Fruit fly (Drosophila melanogaster) whole organism, embryonic: ENCODE results near the gene CG15332.

Experiments used
- CG10431 ChIP-seq: fragments of 200-800 bp; sonication (Bioruptor generic); optimal IDR thresholded peaks from 3 replicates; lab custom pipeline; 2018; ENCODE audit warnings: missing biosample characterization, mild to moderate bottlenecking, missing genetic modification characterization
- CG10959 ChIP-seq: fragments of 200-800 bp; sonication (Bioruptor generic); IDR thresholded peaks from 2 replicates; pipeline ENCODE4 v1.3.6; 2022; ENCODE audit warnings: missing biosample characterization, missing genetic modification characterization
- CG10979 ChIP-seq: fragments of 200-800 bp; sonication (Bioruptor generic); optimal IDR thresholded peaks from 2 replicates; lab custom pipeline; 2018; ENCODE audit warnings: missing biosample characterization, mild to moderate bottlenecking, missing genetic modification characterization, moderate library complexity
- CG13296 ChIP-seq: fragments of 200-800 bp; sonication (Bioruptor generic); optimal IDR thresholded peaks from 3 replicates; lab custom pipeline; 2018; ENCODE audit warnings: missing biosample characterization, mild to moderate bottlenecking, missing genetic modification characterization
- CG13624 ChIP-seq: fragments of 200-800 bp; sonication (Bioruptor generic); optimal IDR thresholded peaks from 2 replicates; lab custom pipeline; 2016; ENCODE audit warnings: missing biosample characterization, missing genetic modification characterization
- CG14710 ChIP-seq: fragments of 200-800 bp; sonication (Bioruptor generic); optimal IDR thresholded peaks from 3 replicates; lab custom pipeline; 2019; ENCODE audit warnings: missing biosample characterization, mild to moderate bottlenecking, missing genetic modification characterization, moderate library complexity
- CG17186 ChIP-seq: fragments of 200-800 bp; sonication (Bioruptor generic); optimal IDR thresholded peaks from 3 replicates; lab custom pipeline; 2017; ENCODE audit warnings: missing biosample characterization, missing genetic modification reagents, missing genetic modification characterization
- CG1832 ChIP-seq: fragments of 200-800 bp; sonication (Bioruptor generic); optimal IDR thresholded peaks from 2 replicates; lab custom pipeline; 2017; ENCODE audit warnings: missing biosample characterization, mild to moderate bottlenecking, missing genetic modification characterization, inconsistent platforms
- CG2712 ChIP-seq: fragments of 200-800 bp; optimal IDR thresholded peaks from 3 replicates; lab custom pipeline; 2019; ENCODE audit warnings: missing biosample characterization, mild to moderate bottlenecking, missing genetic modification characterization, moderate library complexity
- CG30020 ChIP-seq: fragments of 200-800 bp; optimal IDR thresholded peaks from 2 replicates; lab custom pipeline; 2019; ENCODE audit warnings: missing biosample characterization, mild to moderate bottlenecking, missing genetic modification characterization, moderate library complexity
- CG3726 ChIP-seq: fragments of 200-800 bp; sonication (Bioruptor generic); IDR thresholded peaks from 3 replicates; pipeline ENCODE4, ENCODE4 v1.3.6; 2022; ENCODE audit warnings: missing biosample characterization, missing genetic modification characterization
- CG4328 ChIP-seq: fragments of 200-800 bp; sonication (Bioruptor generic); optimal IDR thresholded peaks from 3 replicates; lab custom pipeline; 2017; ENCODE audit warnings: missing biosample characterization, missing genetic modification reagents, missing genetic modification characterization
- CG4820 ChIP-seq: fragments of 200-800 bp; sonication (Bioruptor generic); optimal IDR thresholded peaks from 3 replicates; lab custom pipeline; 2016; ENCODE audit warnings: missing biosample characterization, missing genetic modification characterization
- CG6254 ChIP-seq: fragments of 200-800 bp; sonication (Bioruptor generic); optimal IDR thresholded peaks from 3 replicates; lab custom pipeline; 2017; ENCODE audit warnings: mild to moderate bottlenecking, missing biosample characterization, missing genetic modification reagents, missing genetic modification characterization
- CG8924 ChIP-seq: fragments of 200-800 bp; optimal IDR thresholded peaks from 3 replicates; lab custom pipeline; 2019; ENCODE audit warnings: missing biosample characterization, mild to moderate bottlenecking, missing genetic modification characterization, moderate library complexity
- Chrac-16 ChIP-seq: fragments of 200-800 bp; sonication (Bioruptor generic); optimal IDR thresholded peaks from 3 replicates; lab custom pipeline; 2016; ENCODE audit warnings: missing biosample characterization, missing genetic modification characterization
- CkIIα-i1 ChIP-seq: fragments of 200-800 bp; sonication (Bioruptor generic); IDR thresholded peaks from 2 replicates; pipeline ENCODE4 v1.3.6; 2022; ENCODE audit warnings: missing biosample characterization, missing genetic modification characterization
- D19A ChIP-seq: fragments of 200-800 bp; optimal IDR thresholded peaks from 3 replicates; lab custom pipeline; 2019; ENCODE audit warnings: missing biosample characterization, mild to moderate bottlenecking, missing genetic modification characterization, moderate library complexity
- Dek ChIP-seq: fragments of 200-800 bp; sonication (Bioruptor generic); optimal IDR thresholded peaks from 3 replicates; lab custom pipeline; 2019; ENCODE audit warnings: missing biosample characterization, mild to moderate bottlenecking, missing genetic modification characterization, moderate library complexity
- Doc3 ChIP-seq: fragments of 200-800 bp; sonication (Bioruptor generic); IDR thresholded peaks from 3 replicates; pipeline ENCODE4 v1.3.6; 2022; ENCODE audit warnings: missing biosample characterization, missing genetic modification characterization; ENCODE audit not compliant: partially characterized antibody
- Dref ChIP-seq: fragments of 200-800 bp; sonication (Bioruptor generic); IDR thresholded peaks from 2 replicates; pipeline ENCODE4 v1.3.6; 2022; ENCODE audit warnings: missing biosample characterization, missing genetic modification characterization
- E2f1 ChIP-seq: fragments of 200-800 bp; sonication (Bioruptor generic); IDR thresholded peaks from 2 replicates; pipeline ENCODE4 v1.3.6; 2022; ENCODE audit warnings: missing biosample characterization, missing genetic modification characterization
- E2f2 ChIP-seq: fragments of 200-800 bp; sonication (Bioruptor generic); IDR thresholded peaks from 2 replicates; pipeline ENCODE4 v1.3.6; 2022; ENCODE audit warnings: missing biosample characterization, missing genetic modification characterization
- Eip74EF ChIP-seq, 2 experiments: fragments of 200-800 bp in 1 of 2; fragments of >200 bp in 1 of 2; sonication (Bioruptor generic) in 1 of 2; optimal IDR thresholded peaks; 2 replicates each; lab custom pipeline; 2017 to 2019; ENCODE audit warnings: missing biosample characterization in 2 of 2, missing genetic modification characterization in 2 of 2, mild to moderate bottlenecking in 1 of 2, moderate library complexity in 1 of 2
- Ets65A ChIP-seq: fragments of 200-800 bp; sonication (Bioruptor generic); peaks from one replicate; lab custom pipeline; 2016; ENCODE audit warnings: missing biosample characterization, missing genetic modification characterization
- HLHmδ ChIP-seq: fragments of 200-800 bp; sonication (Bioruptor generic); optimal IDR thresholded peaks from 2 replicates; lab custom pipeline; 2018; ENCODE audit warnings: missing biosample characterization, mild to moderate bottlenecking, missing genetic modification characterization, moderate library complexity
- Hr39 ChIP-seq: fragments of >200 bp; optimal IDR thresholded peaks from 2 replicates; lab custom pipeline; 2017
- Hr51 ChIP-seq, 2 experiments: fragments of 200-800 bp; sonication (Bioruptor generic); optimal IDR thresholded peaks; 2 replicates in 1 of 2; 3 replicates in 1 of 2; lab custom pipeline; 2016 to 2018; ENCODE audit warnings: missing biosample characterization in 2 of 2, missing genetic modification characterization in 2 of 2, mild to moderate bottlenecking in 1 of 2, moderate library complexity in 1 of 2
- MESR4 ChIP-seq: fragments of 200-800 bp; sonication (Bioruptor generic); optimal IDR thresholded peaks from 2 replicates; lab custom pipeline; 2018; ENCODE audit warnings: missing biosample characterization, mild to moderate bottlenecking, missing genetic modification characterization, moderate library complexity
- NFAT ChIP-seq: fragments of 200-800 bp; sonication (Bioruptor generic); IDR thresholded peaks from 2 replicates; pipeline ENCODE4 v1.3.6; 2022; ENCODE audit warnings: missing biosample characterization, missing genetic modification characterization
- Nf-YC ChIP-seq: fragments of 200-800 bp; optimal IDR thresholded peaks from 3 replicates; lab custom pipeline; 2019; ENCODE audit warnings: missing biosample characterization, mild to moderate bottlenecking, missing genetic modification characterization, moderate library complexity
- Oaz ChIP-seq: fragments of 200-800 bp; sonication (Bioruptor generic); IDR thresholded peaks from 2 replicates; pipeline ENCODE4 v1.3.6; 2022; ENCODE audit warnings: missing biosample characterization, missing genetic modification characterization
- cad ChIP-seq: fragments of >200 bp; optimal IDR thresholded peaks from 2 replicates; lab custom pipeline; 2017; ENCODE audit warnings: missing biosample characterization, missing genetic modification characterization
- cg ChIP-seq: fragments of 200-800 bp; sonication (Bioruptor generic); optimal IDR thresholded peaks from 3 replicates; lab custom pipeline; 2019; ENCODE audit warnings: missing biosample characterization, mild to moderate bottlenecking, missing genetic modification characterization, moderate library complexity
- chn ChIP-seq: fragments of 200-800 bp; sonication (Bioruptor generic); optimal IDR thresholded peaks from 2 replicates; lab custom pipeline; 2016; ENCODE audit warnings: missing biosample characterization, missing genetic modification characterization
- dmrt99B ChIP-seq: fragments of 200-800 bp; sonication (Bioruptor generic); optimal IDR thresholded peaks from 2 replicates; lab custom pipeline; 2018; ENCODE audit warnings: missing biosample characterization, mild to moderate bottlenecking, missing genetic modification characterization, moderate library complexity
- exex ChIP-seq: fragments of 200-800 bp; sonication (Bioruptor generic); optimal IDR thresholded peaks from 4 replicates; lab custom pipeline; 2018; ENCODE audit warnings: missing biosample characterization, mild to moderate bottlenecking, missing genetic modification characterization, moderate library complexity
- fd96Cb ChIP-seq: fragments of 200-800 bp; sonication (Bioruptor generic); optimal IDR thresholded peaks from 2 replicates; lab custom pipeline; 2018; ENCODE audit warnings: missing biosample characterization, mild to moderate bottlenecking, missing genetic modification characterization, moderate library complexity
- gsb ChIP-seq: fragments of 200-800 bp; sonication (Bioruptor generic); IDR thresholded peaks from 2 replicates; pipeline ENCODE4 v1.3.6; 2022; ENCODE audit warnings: missing biosample characterization, missing genetic modification characterization
- inv ChIP-seq: fragments of 200-800 bp; sonication (Bioruptor generic); IDR thresholded peaks from 2 replicates; pipeline ENCODE4 v1.3.6; 2022; ENCODE audit warnings: missing biosample characterization, missing genetic modification characterization; ENCODE audit not compliant: partially characterized antibody
- kay ChIP-seq: fragments of 200-800 bp; sonication (Bioruptor generic); optimal IDR thresholded peaks from 2 replicates; lab custom pipeline; 2016; ENCODE audit warnings: missing biosample characterization, missing genetic modification characterization
- pan ChIP-seq, 4 experiments: fragments of >200 bp in 3 of 4; fragments of 200-800 bp in 1 of 4; sonication (Bioruptor generic) in 1 of 4; optimal IDR thresholded peaks in 3 of 4; IDR thresholded peaks in 1 of 4; 2 replicates each; pipeline versions ENCODE4 v1.3.6 to Lab custom; 2017 to 2022; ENCODE audit warnings: missing biosample characterization in 2 of 4, missing genetic modification characterization in 2 of 4, mixed read lengths in 1 of 4
- row ChIP-seq: fragments of 200-800 bp; sonication (Bioruptor generic); IDR thresholded peaks from 3 replicates; pipeline ENCODE4 v1.3.6; 2022; ENCODE audit warnings: missing biosample characterization, missing genetic modification characterization
- sd ChIP-seq: fragments of 200-800 bp; sonication (Bioruptor generic); optimal IDR thresholded peaks from 3 replicates; lab custom pipeline; 2018; ENCODE audit warnings: missing biosample characterization, mild to moderate bottlenecking, missing genetic modification characterization, moderate library complexity
- sima ChIP-seq: fragments of 200-800 bp; sonication (Bioruptor generic); optimal IDR thresholded peaks from 2 replicates; lab custom pipeline; 2016; ENCODE audit warnings: missing biosample characterization, missing genetic modification characterization
- sna ChIP-seq: fragments of 200-800 bp; sonication (Bioruptor generic); IDR thresholded peaks from 2 replicates; pipeline ENCODE4 v1.3.6; 2022; ENCODE audit warnings: missing biosample characterization, missing genetic modification characterization; ENCODE audit not compliant: partially characterized antibody
- ssp ChIP-seq: fragments of 200-800 bp; sonication (Bioruptor generic); IDR thresholded peaks from 2 replicates; pipeline ENCODE4 v1.3.6; 2022; ENCODE audit warnings: missing biosample characterization, missing genetic modification characterization
- tgo ChIP-seq: fragments of 200-800 bp; sonication (Bioruptor generic); IDR thresholded peaks from 3 replicates; pipeline ENCODE4 v1.3.6; 2022; ENCODE audit warnings: missing biosample characterization, missing genetic modification characterization

CG15332 gene

dm6 chrX:7976976-7977834 lies 21.4 kb upstream of the CG15332 start (continued):
- TF ChIP-seq sd (tag; lab: Kevin White, UChicago) (peak; percentile 49), CG4328 (GFP tag; lab: Kevin White, UChicago) (no peak), dmrt99B (tag; lab: Kevin White, UChicago) (no peak), CG6254 (GFP tag; lab: Kevin White, UChicago) (no peak), Eip74EF (GFP tag; optimal IDR thresholded peaks at IDR 0.05; lab: Kevin White, UChicago) (no peak), ssp (GFP tag; lab: Robert Waterston, UW) (no peak), Ets65A (GFP tag; lab: Kevin White, UChicago) (peak; percentile 83), E2f2 (GFP tag; lab: Robert Waterston, UW) (no peak), CG10979 (tag; lab: Kevin White, UChicago) (no peak), CG14710 (tag; lab: Kevin White, UChicago) (no peak), Chrac-16 (GFP tag; lab: Kevin White, UChicago) (no peak), Nf-YC (tag; lab: Kevin White, UChicago) (no peak), Doc3 (GFP tag; lab: Robert Waterston, UW) (no peak), CG30020 (tag; lab: Kevin White, UChicago) (no peak), D19A (tag; lab: Kevin White, UChicago) (peak; percentile 84), NFAT (GFP tag; lab: Robert Waterston, UW) (no peak), gsb (GFP tag; lab: Robert Waterston, UW) (no peak), MESR4 (GFP tag; lab: Kevin White, UChicago) (no peak), Hr51 (GFP tag; optimal IDR thresholded peaks at IDR 0.05; lab: Kevin White, UChicago) (no peak), CG2712 (tag; lab: Kevin White, UChicago) (no peak), HLHmδ (GFP tag; lab: Kevin White, UChicago) (peak; percentile 44), sima (GFP tag; lab: Kevin White, UChicago) (no peak), row (peak; percentile 50), Dek (tag; lab: Kevin White, UChicago) (no peak), kay (GFP tag; lab: Kevin White, UChicago) (no peak), cg (peak; percentile 30), chn (no peak), CG10959 (no peak), CG13624 (GFP tag; lab: Kevin White, UChicago) (no peak), CG13296 (GFP tag; lab: Kevin White, UChicago) (no peak), CG17186 (GFP tag; lab: Kevin White, UChicago) (no peak), cad (GFP tag; lab: Kevin White, UChicago) (peak; percentile 56), Oaz (GFP tag; lab: Robert Waterston, UW) (no peak), CG8924 (tag; lab: Kevin White, UChicago) (no peak), sna (GFP tag; lab: Robert Waterston, UW) (no peak), fd96Cb (tag; lab: Kevin White, UChicago) (no peak), Hr39 (lab: Kevin White, UChicago) (peak; percentile 98), pan (optimal IDR thresholded peaks at IDR 0.05; lab: Kevin White, UChicago) (peak in 1 of 2 experiments; percentile 28), pan (GFP tag; optimal IDR thresholded peaks at IDR 0.05 in 1 of 2, IDR thresholded peaks at IDR 0.05 in 1 of 2) (peak in 1 of 2 experiments; percentile 64), CG4820 (GFP tag; lab: Kevin White, UChicago) (no peak), CkIIα-i1 (GFP tag; lab: Robert Waterston, UW) (no peak), E2f1 (GFP tag; lab: Robert Waterston, UW) (no peak), tgo (no peak), CG1832 (GFP tag; lab: Kevin White, UChicago) (peak; percentile 75), CG3726 (GFP tag; lab: Robert Waterston, UW) (no peak), exex (no peak), CG10431 (no peak), inv (GFP tag; lab: Robert Waterston, UW) (no peak), Dref (GFP tag; lab: Robert Waterston, UW) (no peak)
